Worm (Caenorhabditis elegans) whole organism, L1 larva: ENCODE results near the gene samt-1.

Experiments
- C16A3.4 ChIP-seq: fragments of 150-350 bp; optimal IDR thresholded peaks from 2 replicates; lab custom pipeline; 2014; ENCODE audit warnings: missing biosample characterization, missing genetic modification characterization
- F16B12.6 ChIP-seq: fragments of 150-350 bp; optimal IDR thresholded peaks from 2 replicates; lab custom pipeline; 2014; ENCODE audit warnings: missing biosample characterization, missing genetic modification characterization
- aha-1 ChIP-seq: fragments of 150-350 bp; optimal IDR thresholded peaks from 2 replicates; lab custom pipeline; 2014; ENCODE audit warnings: missing biosample characterization, missing genetic modification characterization
- ama-1 ChIP-seq: fragments of 150-350 bp; optimal IDR thresholded peaks from 2 replicates; lab custom pipeline; 2014
- blmp-1 ChIP-seq: fragments of 150-350 bp; optimal IDR thresholded peaks from 2 replicates; lab custom pipeline; 2014; ENCODE audit warnings: missing biosample characterization, missing genetic modification characterization
- ceh-8 ChIP-seq: fragments of 200-800 bp; sonication (Bioruptor generic); optimal IDR thresholded peaks from 2 replicates; lab custom pipeline; 2018; ENCODE audit warnings: mild to moderate bottlenecking, missing genetic modification characterization, moderate library complexity, missing compliant biosample characterization
- dpl-1 ChIP-seq, 3 experiments: fragments of 150-350 bp in 2 of 3; sonication (generic microtip) in 1 of 3; optimal IDR thresholded peaks; 2 replicates each; lab custom pipeline; 2014 to 2017; ENCODE audit warnings: missing biosample characterization in 3 of 3, missing genetic modification characterization in 3 of 3, missing genetic modification reagents in 3 of 3
- dsc-1 ChIP-seq: sonication (generic microtip); optimal IDR thresholded peaks from 2 replicates; lab custom pipeline; 2016; ENCODE audit warnings: mild to moderate bottlenecking, missing genetic modification characterization, missing compliant biosample characterization
- efl-1 ChIP-seq, 4 experiments: fragments of 150-350 bp; optimal IDR thresholded peaks in 3 of 4; peaks in 1 of 4; 1 replicate in 1 of 4; 2 replicates in 3 of 4; lab custom pipeline; 2014; ENCODE audit warnings: missing biosample characterization in 2 of 4, missing genetic modification characterization in 2 of 4, missing genetic modification reagents in 2 of 4
- egl-27 ChIP-seq, 2 experiments: fragments of 150-350 bp in 1 of 2; sonication (generic microtip); optimal IDR thresholded peaks; 3 replicates each; lab custom pipeline; 2017 to 2018; ENCODE audit warnings: missing biosample characterization in 2 of 2, missing genetic modification characterization in 2 of 2, missing genetic modification reagents in 2 of 2
- fkh-10 ChIP-seq: sonication (generic microtip); optimal IDR thresholded peaks from 2 replicates; lab custom pipeline; 2017; ENCODE audit warnings: missing biosample characterization, missing genetic modification reagents, missing genetic modification characterization
- fkh-8 ChIP-seq: sonication (generic microtip); optimal IDR thresholded peaks from 2 replicates; lab custom pipeline; 2016; ENCODE audit warnings: mild to moderate bottlenecking, missing genetic modification characterization, missing compliant biosample characterization
- fos-1 ChIP-seq: fragments of 150-350 bp; optimal IDR thresholded peaks from 2 replicates; lab custom pipeline; 2014; ENCODE audit warnings: missing biosample characterization, missing genetic modification characterization
- grh-1 ChIP-seq: fragments of 200-800 bp; sonication (Bioruptor generic); IDR thresholded peaks from 2 replicates; pipeline ENCODE4 v1.3.6; 2022; ENCODE audit warnings: missing genetic modification reagents, missing genetic modification characterization, missing compliant biosample characterization
- isw-1 ChIP-seq: fragments of 200-800 bp; sonication (Bioruptor generic); IDR thresholded peaks from 2 replicates; pipeline ENCODE4 v1.3.6; 2022; ENCODE audit warnings: missing genetic modification characterization, missing compliant biosample characterization
- lin-14 ChIP-seq: fragments of 200-800 bp; sonication (Bioruptor generic); optimal IDR thresholded peaks from 2 replicates; lab custom pipeline; 2018; ENCODE audit warnings: mild to moderate bottlenecking, missing genetic modification characterization, moderate library complexity, missing compliant biosample characterization
- lin-15B ChIP-seq: fragments of 150-350 bp; sonication (generic microtip); optimal IDR thresholded peaks from 3 replicates; lab custom pipeline; 2014; ENCODE audit warnings: missing biosample characterization, missing genetic modification characterization
- lin-39 ChIP-seq: fragments of 150-350 bp; optimal IDR thresholded peaks from 2 replicates; lab custom pipeline; 2014; ENCODE audit warnings: missing biosample characterization, missing genetic modification reagents, missing genetic modification characterization
- lsy-2 ChIP-seq, 2 experiments: fragments of 150-350 bp; optimal IDR thresholded peaks; 2 replicates each; lab custom pipeline; 2014; ENCODE audit warnings: missing biosample characterization in 2 of 2, missing genetic modification characterization in 2 of 2
- mab-9 ChIP-seq: fragments of 200-800 bp; sonication (Bioruptor generic); IDR thresholded peaks from 2 replicates; pipeline ENCODE4 v1.3.6; 2022; ENCODE audit warnings: missing genetic modification reagents, missing genetic modification characterization, missing compliant biosample characterization
- mdl-1 ChIP-seq, 2 experiments: fragments of 150-350 bp; optimal IDR thresholded peaks; 2 replicates each; lab custom pipeline; 2014 to 2017; ENCODE audit warnings: missing biosample characterization in 2 of 2, missing genetic modification characterization in 2 of 2, inconsistent platforms in 1 of 2
- mep-1 ChIP-seq: fragments of 150-350 bp; optimal IDR thresholded peaks from 2 replicates; lab custom pipeline; 2014; ENCODE audit warnings: missing biosample characterization, missing genetic modification characterization
- nhr-11 ChIP-seq: fragments of 150-350 bp; optimal IDR thresholded peaks from 2 replicates; lab custom pipeline; 2014; ENCODE audit warnings: missing biosample characterization, missing genetic modification characterization
- nhr-19 ChIP-seq: fragments of 200-800 bp; sonication (Bioruptor generic); conservative IDR thresholded peaks from 2 replicates; pipeline ENCODE4 v1.3.6; 2022; ENCODE audit warnings: missing genetic modification characterization, missing compliant biosample characterization
- nhr-20 ChIP-seq: sonication (generic microtip); optimal IDR thresholded peaks from 2 replicates; lab custom pipeline; 2016; ENCODE audit warnings: mild to moderate bottlenecking, missing genetic modification characterization, missing compliant biosample characterization
- nhr-47 ChIP-seq: sonication (generic microtip); optimal IDR thresholded peaks from 2 replicates; lab custom pipeline; 2016; ENCODE audit warnings: mild to moderate bottlenecking, missing genetic modification characterization, moderate library complexity, missing compliant biosample characterization
- nhr-71 ChIP-seq: sonication (generic microtip); optimal IDR thresholded peaks from 2 replicates; lab custom pipeline; 2016; ENCODE audit warnings: mild to moderate bottlenecking, missing genetic modification characterization, moderate library complexity, missing compliant biosample characterization
- nhr-90 ChIP-seq: sonication (generic microtip); optimal IDR thresholded peaks from 2 replicates; lab custom pipeline; 2016; ENCODE audit warnings: mild to moderate bottlenecking, missing genetic modification characterization, missing compliant biosample characterization; ENCODE audit not compliant: poor library complexity
- skn-1 ChIP-seq: fragments of 150-350 bp; optimal IDR thresholded peaks from 2 replicates; lab custom pipeline; 2014; ENCODE audit warnings: missing biosample characterization, missing genetic modification characterization
- snpc-4 ChIP-seq: fragments of 150-350 bp; optimal IDR thresholded peaks from 2 replicates; lab custom pipeline; 2014; ENCODE audit warnings: missing biosample characterization, missing genetic modification characterization
- snu-23 ChIP-seq: sonication (generic microtip); optimal IDR thresholded peaks from 2 replicates; lab custom pipeline; 2016; ENCODE audit warnings: missing genetic modification characterization, missing compliant biosample characterization
- sup-37 ChIP-seq: fragments of 200-800 bp; sonication (Bioruptor generic); optimal IDR thresholded peaks from 2 replicates; lab custom pipeline; 2018; ENCODE audit warnings: mild to moderate bottlenecking, missing genetic modification characterization, missing compliant biosample characterization
- swsn-7 ChIP-seq: sonication (generic microtip); optimal IDR thresholded peaks from 2 replicates; lab custom pipeline; 2016; ENCODE audit warnings: missing genetic modification characterization, missing compliant biosample characterization
- tbx-2 ChIP-seq: sonication (generic microtip); optimal IDR thresholded peaks from 2 replicates; lab custom pipeline; 2016; ENCODE audit warnings: missing genetic modification characterization, missing compliant biosample characterization
- unc-130 ChIP-seq: fragments of 150-350 bp; optimal IDR thresholded peaks from 2 replicates; lab custom pipeline; 2017; ENCODE audit warnings: missing biosample characterization, missing genetic modification characterization, inconsistent platforms
- unc-62 ChIP-seq: fragments of 150-350 bp; optimal IDR thresholded peaks from 2 replicates; lab custom pipeline; 2014; ENCODE audit warnings: missing biosample characterization, missing genetic modification reagents, missing genetic modification characterization
- vab-15 ChIP-seq: sonication (generic microtip); optimal IDR thresholded peaks from 2 replicates; lab custom pipeline; 2017; ENCODE audit warnings: missing genotype, mild to moderate bottlenecking, missing genetic modification characterization, missing compliant biosample characterization
- xbp-1 ChIP-seq: sonication (generic microtip); optimal IDR thresholded peaks from 2 replicates; lab custom pipeline; 2016; ENCODE audit warnings: missing genetic modification characterization, missing compliant biosample characterization
- ztf-11 ChIP-seq, 2 experiments: sonication (generic microtip); optimal IDR thresholded peaks; 2 replicates each; lab custom pipeline; 2016 to 2017; ENCODE audit warnings: missing genetic modification characterization in 2 of 2, missing biosample characterization in 1 of 2, missing compliant biosample characterization in 1 of 2

Gene samt-1

DNA sequence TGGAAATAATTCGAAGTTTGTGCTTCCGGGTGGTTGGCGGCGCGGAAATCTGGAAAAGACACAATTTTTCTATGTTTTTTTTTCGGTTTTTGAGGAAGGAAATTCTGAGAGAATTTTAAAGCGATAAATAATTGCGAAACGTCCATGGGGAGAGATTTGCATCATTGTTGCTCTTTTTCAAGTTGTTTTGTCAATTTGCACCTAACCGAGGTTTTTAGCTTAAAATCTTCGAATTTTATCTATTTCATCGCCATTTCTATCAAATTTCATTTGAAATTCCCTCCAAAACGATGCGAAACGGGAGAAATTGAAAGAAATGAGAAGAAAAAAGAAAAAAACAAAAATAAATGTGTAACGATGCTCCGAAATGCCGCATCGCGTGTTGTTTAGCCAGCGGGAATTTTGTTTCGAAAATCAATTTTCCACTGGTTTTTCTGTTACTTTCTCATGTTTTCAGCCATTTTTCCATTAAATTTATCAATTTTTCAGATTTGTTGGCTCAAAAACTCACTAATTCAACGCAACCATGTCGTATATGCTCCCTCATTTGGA lies 40.7 kb upstream of the samt-1 start, which contains the start of the genes nprt-1 and dib-1 (continued):
- peak; percentile 78 for TF ChIP-seq snu-23 (GFP tag; lab: Kevin White, UChicago)
- peak; percentile 59 for TF ChIP-seq blmp-1 (tag; lab: Kevin White, UChicago)
- TF ChIP-seq swsn-7 (tag; lab: Kevin White, UChicago): peak; percentile 51
- peak; percentile 88 to 93 (median 90) for TF ChIP-seq dpl-1 (GFP tag; optimal IDR thresholded peaks at IDR 0.05; lab: Kevin White, UChicago)
- peak in 1 of 2 experiments; percentile 16 for TF ChIP-seq mdl-1 (tag; optimal IDR thresholded peaks at IDR 0.05; lab: Kevin White, UChicago)
- peak; percentile 76 for TF ChIP-seq nhr-71
- TF ChIP-seq fkh-10: no peak
- no peak for TF ChIP-seq ceh-8 (GFP tag; lab: Kevin White, UChicago)
- no peak for TF ChIP-seq sup-37 (GFP tag; lab: Kevin White, UChicago)
- no peak for TF ChIP-seq mab-9
- TF ChIP-seq tbx-2 (tag; lab: Kevin White, UChicago): peak; percentile 57
- TF ChIP-seq ztf-11 (tag; optimal IDR thresholded peaks at IDR 0.05; lab: Kevin White, UChicago): no peak
- peak; percentile 70 to 89 for TF ChIP-seq lsy-2 (tag; optimal IDR thresholded peaks at IDR 0.05; lab: Kevin White, UChicago)
- peak; percentile 54 for TF ChIP-seq nhr-19 (GFP tag; lab: Robert Waterston, UW)
- peak; percentile 6 for TF ChIP-seq fkh-8 (tag; lab: Kevin White, UChicago)
- peak; percentile 71 for TF ChIP-seq skn-1 (tag; lab: Kevin White, UChicago)
- TF ChIP-seq unc-62: no peak
- TF ChIP-seq grh-1 (GFP tag; lab: Robert Waterston, UW): no peak
- peak; percentile 56 for TF ChIP-seq lin-14 (GFP tag; lab: Kevin White, UChicago)
- TF ChIP-seq lin-39 (tag; lab: Kevin White, UChicago): no peak
- no peak for TF ChIP-seq vab-15
- TF ChIP-seq dsc-1: peak; percentile 44
- no peak for TF ChIP-seq egl-27 (tag; optimal IDR thresholded peaks at IDR 0.05; lab: Kevin White, UChicago)
- TF ChIP-seq nhr-90: peak; percentile 37
- TF ChIP-seq snpc-4: peak; percentile 25
- TF ChIP-seq efl-1 (optimal IDR thresholded peaks at IDR 0.05; lab: Kevin White, UChicago): peak; percentile 65 to 94
- TF ChIP-seq efl-1 (GFP tag; optimal IDR thresholded peaks at IDR 0.05 in 1 of 2; lab: Kevin White, UChicago): peak; percentile 92 to 99
- TF ChIP-seq unc-130 (tag; lab: Kevin White, UChicago): peak; percentile 28
- no peak for TF ChIP-seq nhr-11 (tag; lab: Kevin White, UChicago)
- no peak for TF ChIP-seq aha-1 (tag; lab: Kevin White, UChicago)
- peak; percentile 20 for TF ChIP-seq fos-1 (tag; lab: Kevin White, UChicago)
- TF ChIP-seq nhr-20 (tag; lab: Kevin White, UChicago): peak; percentile 45
- TF ChIP-seq C16A3.4: peak; percentile 4
- peak; percentile 52 for TF ChIP-seq isw-1 (GFP tag; lab: Robert Waterston, UW)
- peak; percentile 68 for TF ChIP-seq nhr-47 (tag; lab: Kevin White, UChicago)
- TF ChIP-seq lin-15B (tag; lab: Kevin White, UChicago): no peak
- TF ChIP-seq, all 84 proteins: peak for 31

DNA sequence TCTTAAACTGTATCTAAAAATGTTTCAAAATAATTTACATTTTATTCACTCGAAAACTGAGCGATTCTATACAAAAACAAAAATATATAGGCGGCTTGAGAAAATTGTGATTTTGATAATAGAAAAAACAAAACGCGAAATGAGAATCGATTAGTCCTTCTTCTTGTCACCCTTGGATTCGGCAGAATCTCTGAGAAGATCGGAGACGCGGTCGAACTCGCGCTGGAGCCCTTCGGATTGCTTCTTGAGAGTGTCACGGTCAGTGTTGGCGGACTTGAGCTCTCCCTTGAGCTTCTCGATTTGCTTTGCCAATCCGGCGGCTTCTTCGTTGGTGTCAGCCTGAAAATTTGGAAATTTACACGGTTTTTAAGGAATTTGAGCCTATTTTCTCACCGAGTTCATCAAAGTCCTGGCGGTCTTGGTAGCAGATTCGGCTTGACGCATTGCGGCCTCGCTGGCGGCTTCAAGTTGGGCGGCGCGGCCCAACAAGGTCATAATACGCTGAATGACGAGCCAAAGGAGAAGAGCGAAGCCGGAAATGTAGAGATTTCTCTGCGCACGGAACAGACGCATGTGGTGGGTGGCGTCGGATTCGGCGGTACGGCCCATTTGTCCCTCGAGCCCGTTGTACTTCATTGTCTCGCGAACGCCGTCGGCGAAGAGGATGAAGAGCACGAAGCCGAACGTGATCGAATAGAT lies 39.5 kb upstream of the samt-1 start:
- TF ChIP-seq ama-1 (lab: Kevin White, UChicago): no peak
- TF ChIP-seq efl-1 (optimal IDR thresholded peaks at IDR 0.05; lab: Kevin White, UChicago): no peak
- TF ChIP-seq efl-1 (GFP tag; optimal IDR thresholded peaks at IDR 0.05 in 1 of 2; lab: Kevin White, UChicago): peak in 1 of 2 experiments; percentile 59

DNA sequence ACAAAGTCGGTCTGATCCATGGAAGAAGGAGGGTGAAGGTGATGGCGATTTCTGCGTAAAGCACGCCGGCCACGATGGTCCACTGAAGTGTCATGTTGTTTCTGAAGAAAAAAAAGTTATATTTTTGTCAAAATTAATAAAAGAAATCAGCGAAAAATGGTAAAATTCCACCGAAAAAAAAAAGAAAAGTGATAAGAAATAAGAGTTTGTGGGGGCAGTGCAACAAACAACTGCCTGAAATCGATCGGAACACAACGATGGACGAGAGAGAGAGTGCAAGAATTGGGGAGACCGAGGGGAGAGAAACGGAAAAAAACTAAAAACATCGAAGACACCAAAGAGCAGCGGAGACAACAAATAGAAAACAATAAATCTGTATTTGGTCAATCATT lies 38.8 kb upstream of the samt-1 start, which contains the start of gene Y54G2A.18:
Gene Y54G2A.18 (minus strand): TSS at position 101 of the 392 bp plus-strand sequence.
- TF ChIP-seq F16B12.6: no peak
- TF ChIP-seq nhr-90: no peak
- TF ChIP-seq snpc-4: no peak
- TF ChIP-seq xbp-1 (tag; lab: Kevin White, UChicago): no peak
- no peak for TF ChIP-seq mep-1 (tag; lab: Kevin White, UChicago)
- TF ChIP-seq, all 84 proteins: peak for 0
